Fruit fly (Drosophila melanogaster) whole organism, embryonic: ENCODE measurements around the gene CG6610.

Experiments used
- Atf3 ChIP-seq: fragments of 200-800 bp; sonication (Bioruptor generic); optimal IDR thresholded peaks from 3 replicates; lab custom pipeline; 2016; ENCODE audit warnings: missing biosample characterization, missing genetic modification characterization
- Bdp1 ChIP-seq: fragments of 200-800 bp; sonication (Bioruptor generic); optimal IDR thresholded peaks from 3 replicates; lab custom pipeline; 2016; ENCODE audit warnings: missing biosample characterization, missing genetic modification characterization
- CG11085 ChIP-seq: fragments of 200-800 bp; sonication (Bioruptor generic); IDR thresholded peaks from 2 replicates; pipeline ENCODE4 v1.3.6; 2022; ENCODE audit warnings: missing biosample characterization, missing genetic modification characterization
- CG12659 ChIP-seq: fragments of 200-800 bp; sonication (Bioruptor generic); optimal IDR thresholded peaks from 3 replicates; lab custom pipeline; 2017; ENCODE audit warnings: mild to moderate bottlenecking, missing biosample characterization, missing genetic modification reagents, missing genetic modification characterization
- CG15514 ChIP-seq: fragments of 200-800 bp; sonication (Bioruptor generic); optimal IDR thresholded peaks from 3 replicates; lab custom pipeline; 2017; ENCODE audit warnings: missing biosample characterization, missing genetic modification characterization, mild to moderate bottlenecking, moderate library complexity, missing genetic modification reagents
- CG15601 ChIP-seq: fragments of 200-800 bp; sonication (Bioruptor generic); optimal IDR thresholded peaks from 3 replicates; lab custom pipeline; 2019; ENCODE audit warnings: missing biosample characterization, mild to moderate bottlenecking, missing genetic modification characterization, moderate library complexity
- CG1647 ChIP-seq: fragments of 200-800 bp; sonication (Bioruptor generic); optimal IDR thresholded peaks from 3 replicates; lab custom pipeline; 2016; ENCODE audit warnings: missing biosample characterization, missing genetic modification characterization
- CG16779 ChIP-seq: fragments of 200-800 bp; sonication (Bioruptor generic); IDR thresholded peaks from 2 replicates; pipeline ENCODE4 v1.3.6; 2022; ENCODE audit warnings: missing biosample characterization, missing genetic modification characterization
- CG2875 ChIP-seq: fragments of 200-800 bp; sonication (Bioruptor generic); optimal IDR thresholded peaks from 2 replicates; lab custom pipeline; 2017; ENCODE audit warnings: missing biosample characterization, mild to moderate bottlenecking, missing genetic modification characterization, missing genetic modification reagents
- CG31388 ChIP-seq: fragments of 200-800 bp; sonication (Bioruptor generic); optimal IDR thresholded peaks from 2 replicates; lab custom pipeline; 2016; ENCODE audit warnings: missing biosample characterization, missing genetic modification characterization
- CG31441 ChIP-seq: fragments of 200-800 bp; sonication (Bioruptor generic); IDR thresholded peaks from 2 replicates; pipeline ENCODE4 v1.3.6; 2022; ENCODE audit warnings: missing biosample characterization, missing genetic modification characterization
- CG6254 ChIP-seq: fragments of 200-800 bp; sonication (Bioruptor generic); optimal IDR thresholded peaks from 3 replicates; lab custom pipeline; 2017; ENCODE audit warnings: mild to moderate bottlenecking, missing biosample characterization, missing genetic modification reagents, missing genetic modification characterization
- CG6765 ChIP-seq: fragments of 200-800 bp; sonication (Bioruptor generic); optimal IDR thresholded peaks from 3 replicates; lab custom pipeline; 2017; ENCODE audit warnings: missing biosample characterization, mild to moderate bottlenecking, missing genetic modification characterization
- CG7839 ChIP-seq: fragments of 200-800 bp; sonication (Bioruptor generic); optimal IDR thresholded peaks from 3 replicates; lab custom pipeline; 2018; ENCODE audit warnings: missing biosample characterization, mild to moderate bottlenecking, missing genetic modification characterization, moderate library complexity
- Eip74EF ChIP-seq, 2 experiments: fragments of 200-800 bp in 1 of 2; fragments of >200 bp in 1 of 2; sonication (Bioruptor generic) in 1 of 2; optimal IDR thresholded peaks; 2 replicates each; lab custom pipeline; 2017 to 2019; ENCODE audit warnings: missing biosample characterization in 2 of 2, missing genetic modification characterization in 2 of 2, mild to moderate bottlenecking in 1 of 2, moderate library complexity in 1 of 2
- Fer1 ChIP-seq: fragments of 200-800 bp; sonication (Bioruptor generic); optimal IDR thresholded peaks from 2 replicates; lab custom pipeline; 2017; ENCODE audit warnings: missing biosample characterization, mild to moderate bottlenecking, missing genetic modification characterization
- Fer2 ChIP-seq: fragments of 200-800 bp; sonication (Bioruptor generic); optimal IDR thresholded peaks from 2 replicates; lab custom pipeline; 2018; ENCODE audit warnings: missing biosample characterization, mild to moderate bottlenecking, missing genetic modification characterization, moderate library complexity
- Fer3 ChIP-seq: fragments of 200-800 bp; sonication (Bioruptor generic); optimal IDR thresholded peaks from 2 replicates; lab custom pipeline; 2018; ENCODE audit warnings: missing biosample characterization, mild to moderate bottlenecking, missing genetic modification characterization, moderate library complexity
- HHEX ChIP-seq: fragments of 200-800 bp; sonication (Bioruptor generic); optimal IDR thresholded peaks from 3 replicates; lab custom pipeline; 2017; ENCODE audit warnings: missing biosample characterization, mild to moderate bottlenecking, missing genetic modification characterization, missing genetic modification reagents
- HLHmδ ChIP-seq: fragments of 200-800 bp; sonication (Bioruptor generic); optimal IDR thresholded peaks from 2 replicates; lab custom pipeline; 2018; ENCODE audit warnings: missing biosample characterization, mild to moderate bottlenecking, missing genetic modification characterization, moderate library complexity
- Hand ChIP-seq: fragments of 200-800 bp; sonication (Bioruptor generic); optimal IDR thresholded peaks from 2 replicates; lab custom pipeline; 2017; ENCODE audit warnings: mild to moderate bottlenecking, missing biosample characterization, missing genetic modification reagents, missing genetic modification characterization
- Hr39 ChIP-seq: fragments of >200 bp; optimal IDR thresholded peaks from 2 replicates; lab custom pipeline; 2017
- Lhr ChIP-seq: fragments of 200-800 bp; sonication (Bioruptor generic); optimal IDR thresholded peaks from 3 replicates; lab custom pipeline; 2017; ENCODE audit warnings: mild to moderate bottlenecking, missing biosample characterization, missing genetic modification reagents, missing genetic modification characterization
- Mes4 ChIP-seq: fragments of 200-800 bp; sonication (Bioruptor generic); optimal IDR thresholded peaks from 2 replicates; lab custom pipeline; 2016; ENCODE audit warnings: missing biosample characterization, missing genetic modification characterization
- Myb ChIP-seq: fragments of 200-800 bp; sonication (Bioruptor generic); optimal IDR thresholded peaks from 2 replicates; lab custom pipeline; 2016; ENCODE audit warnings: missing biosample characterization, missing genetic modification characterization
- NC2β ChIP-seq: fragments of 200-800 bp; sonication (Bioruptor generic); optimal IDR thresholded peaks from 2 replicates; lab custom pipeline; 2016; ENCODE audit warnings: missing biosample characterization, missing genetic modification characterization
- NfI ChIP-seq: fragments of 200-800 bp; sonication (Bioruptor generic); optimal IDR thresholded peaks from 3 replicates; lab custom pipeline; 2018; ENCODE audit warnings: missing biosample characterization, mild to moderate bottlenecking, missing genetic modification characterization, moderate library complexity
- Sin3A ChIP-seq: fragments of >200 bp; optimal IDR thresholded peaks from 2 replicates; lab custom pipeline; 2018
- Usf ChIP-seq: fragments of 200-800 bp; sonication (Bioruptor generic); optimal IDR thresholded peaks from 2 replicates; lab custom pipeline; 2017; ENCODE audit warnings: missing genotype, missing biosample characterization, missing genetic modification characterization
- Vsx1 ChIP-seq: fragments of 200-800 bp; sonication (Bioruptor generic); optimal IDR thresholded peaks from 2 replicates; lab custom pipeline; 2017; ENCODE audit warnings: missing biosample characterization, mild to moderate bottlenecking, missing genetic modification characterization, missing genetic modification reagents
- abd-A ChIP-seq: fragments of 200-800 bp; sonication (Bioruptor generic); optimal IDR thresholded peaks from 3 replicates; lab custom pipeline; 2019; ENCODE audit warnings: missing biosample characterization, mild to moderate bottlenecking, missing genetic modification characterization, moderate library complexity
- amos ChIP-seq: fragments of 200-800 bp; sonication (Bioruptor generic); IDR thresholded peaks from 2 replicates; pipeline ENCODE4 v1.3.6; 2022; ENCODE audit warnings: missing biosample characterization, missing genetic modification characterization; ENCODE audit not compliant: partially characterized antibody
- cas ChIP-seq: fragments of 200-800 bp; sonication (Bioruptor generic); IDR thresholded peaks from 2 replicates; pipeline ENCODE4 v1.3.6; 2022; ENCODE audit warnings: missing biosample characterization, missing genetic modification characterization
- ci ChIP-seq: fragments of 200-800 bp; sonication (Bioruptor generic); IDR thresholded peaks from 3 replicates; pipeline ENCODE4 v1.3.6; 2022; ENCODE audit warnings: missing biosample characterization, missing genetic modification characterization
- crol ChIP-seq: fragments of 200-800 bp; sonication (Bioruptor generic); IDR thresholded peaks from 2 replicates; pipeline ENCODE4 v1.3.6; 2022; ENCODE audit warnings: missing biosample characterization, missing genetic modification characterization
- crp ChIP-seq, 2 experiments: fragments of 200-800 bp; sonication (Bioruptor generic); optimal IDR thresholded peaks; 2 replicates in 1 of 2; 3 replicates in 1 of 2; lab custom pipeline; 2017; ENCODE audit warnings: missing biosample characterization in 2 of 2, missing genetic modification characterization in 2 of 2, mild to moderate bottlenecking in 1 of 2, moderate library complexity in 1 of 2
- dan ChIP-seq: fragments of 200-800 bp; sonication (Bioruptor generic); IDR thresholded peaks from 2 replicates; pipeline ENCODE4 v1.3.6; 2022; ENCODE audit warnings: missing biosample characterization, missing genetic modification characterization
- dm ChIP-seq: fragments of 200-800 bp; sonication (Bioruptor generic); optimal IDR thresholded peaks from 3 replicates; lab custom pipeline; 2016; ENCODE audit warnings: missing biosample characterization, missing genetic modification characterization
- dmrt11E ChIP-seq: fragments of 200-800 bp; sonication (Bioruptor generic); optimal IDR thresholded peaks from 3 replicates; lab custom pipeline; 2018; ENCODE audit warnings: missing biosample characterization, mild to moderate bottlenecking, missing genetic modification characterization, moderate library complexity
- gem ChIP-seq: fragments of 200-800 bp; sonication (Bioruptor generic); optimal IDR thresholded peaks from 2 replicates; lab custom pipeline; 2019; ENCODE audit warnings: missing biosample characterization, mild to moderate bottlenecking, missing genetic modification characterization, moderate library complexity
- inv ChIP-seq: fragments of 200-800 bp; sonication (Bioruptor generic); IDR thresholded peaks from 2 replicates; pipeline ENCODE4 v1.3.6; 2022; ENCODE audit warnings: missing biosample characterization, missing genetic modification characterization; ENCODE audit not compliant: partially characterized antibody
- nom ChIP-seq: fragments of 200-800 bp; sonication (Bioruptor generic); optimal IDR thresholded peaks from 2 replicates; lab custom pipeline; 2017; ENCODE audit warnings: missing biosample characterization, missing genetic modification characterization, mild to moderate bottlenecking, moderate library complexity, missing genetic modification reagents
- p53 ChIP-seq: fragments of 200-800 bp; sonication (Bioruptor generic); optimal IDR thresholded peaks from 2 replicates; lab custom pipeline; 2016; ENCODE audit warnings: missing biosample characterization, missing genetic modification characterization
- phol ChIP-seq: fragments of 200-800 bp; sonication (Bioruptor generic); optimal IDR thresholded peaks from 3 replicates; lab custom pipeline; 2018; ENCODE audit warnings: missing biosample characterization, mild to moderate bottlenecking, missing genetic modification characterization, moderate library complexity
- pum ChIP-seq: fragments of 200-800 bp; sonication (Bioruptor generic); optimal IDR thresholded peaks from 2 replicates; lab custom pipeline; 2016; ENCODE audit warnings: missing biosample characterization, missing genetic modification characterization
- shn ChIP-seq: fragments of 200-800 bp; sonication (Bioruptor generic); optimal IDR thresholded peaks from 3 replicates; lab custom pipeline; 2016; ENCODE audit warnings: missing biosample characterization, missing genetic modification characterization
- slbo ChIP-seq: fragments of 200-800 bp; sonication (Bioruptor generic); IDR thresholded peaks from 2 replicates; pipeline ENCODE4 v1.3.6; 2022; ENCODE audit warnings: missing biosample characterization, missing genetic modification characterization
- unpg ChIP-seq: fragments of 200-800 bp; sonication (Bioruptor generic); optimal IDR thresholded peaks from 3 replicates; lab custom pipeline; 2018; ENCODE audit warnings: missing biosample characterization, mild to moderate bottlenecking, missing genetic modification characterization, moderate library complexity
- vvl ChIP-seq: fragments of 200-800 bp; sonication (Bioruptor generic); IDR thresholded peaks from 2 replicates; pipeline ENCODE4 v1.3.6; 2022; ENCODE audit warnings: missing biosample characterization, missing genetic modification characterization
- wdn ChIP-seq: fragments of 200-800 bp; sonication (Bioruptor generic); IDR thresholded peaks from 2 replicates; pipeline ENCODE4 v1.3.6; 2022; ENCODE audit warnings: missing biosample characterization, missing genetic modification characterization

The CG6610 gene

DNA sequence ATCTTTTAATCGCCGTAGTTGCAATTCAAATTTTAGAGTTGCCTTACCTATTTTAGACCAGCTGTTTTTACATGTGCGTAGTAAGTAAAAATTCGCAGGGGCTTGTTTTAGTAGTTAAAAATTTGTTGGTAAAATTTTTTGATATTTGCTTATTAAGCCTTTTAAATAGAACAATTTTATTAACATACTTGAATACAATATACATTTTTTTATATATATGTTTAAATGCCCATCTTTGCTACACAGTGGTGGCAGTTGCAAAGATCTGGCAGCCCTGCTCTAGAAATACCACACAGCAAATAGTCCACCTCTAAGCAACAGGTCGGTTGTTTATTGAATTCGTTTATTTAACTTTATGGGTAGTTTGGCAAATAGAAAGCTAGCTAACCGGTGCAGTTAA, 19.4 kb downstream of the CG6610 start, which contains the start of the genes CG10467 and loj (continued):
- peak; percentile 72 for TF ChIP-seq Atf3 (GFP tag; lab: Kevin White, UChicago)
- peak; percentile 28 for TF ChIP-seq Mes4 (GFP tag; lab: Kevin White, UChicago)
- TF ChIP-seq phol (tag; lab: Kevin White, UChicago) = peak; percentile 98
- TF ChIP-seq CG15601 (tag; lab: Kevin White, UChicago) = peak; percentile 93
- peak; percentile 96 for TF ChIP-seq CG12659
- peak; percentile 73 for TF ChIP-seq Vsx1
- TF ChIP-seq CG7839 (tag; lab: Kevin White, UChicago) = peak; percentile 96
- peak; percentile 91 to 97 for TF ChIP-seq crp (GFP tag; optimal IDR thresholded peaks at IDR 0.05; lab: Kevin White, UChicago)
- peak; percentile 74 for TF ChIP-seq CG6765 (GFP tag; lab: Kevin White, UChicago)
- TF ChIP-seq Fer2 (tag; lab: Kevin White, UChicago) = peak; percentile 94
- TF ChIP-seq Hr39 (lab: Kevin White, UChicago) = no peak
- TF ChIP-seq unpg (GFP tag; lab: Kevin White, UChicago) = peak; percentile 96
- TF ChIP-seq Lhr (GFP tag; lab: Kevin White, UChicago) = peak; percentile 90
- peak; percentile 70 for TF ChIP-seq amos (GFP tag; lab: Robert Waterston, UW)
- peak; percentile 64 for TF ChIP-seq Myb (GFP tag; lab: Kevin White, UChicago)
- peak; percentile 93 for TF ChIP-seq CG31388 (GFP tag; lab: Kevin White, UChicago)
- peak; percentile 91 for TF ChIP-seq HHEX (GFP tag; lab: Kevin White, UChicago)
- peak; percentile 80 for TF ChIP-seq CG6254 (GFP tag; lab: Kevin White, UChicago)
- TF ChIP-seq Bdp1 (GFP tag; lab: Kevin White, UChicago) = peak; percentile 78
- TF ChIP-seq p53 (GFP tag; lab: Kevin White, UChicago) = no peak
- peak; percentile 90 for TF ChIP-seq Fer1 (GFP tag; lab: Kevin White, UChicago)
- peak; percentile 97 for TF ChIP-seq vvl (GFP tag; lab: Robert Waterston, UW)
- TF ChIP-seq slbo = peak; percentile 99
- TF ChIP-seq wdn (GFP tag; lab: Robert Waterston, UW) = peak; percentile 93
- TF ChIP-seq cas (GFP tag; lab: Robert Waterston, UW) = peak; percentile 94
- TF ChIP-seq Hand = peak; percentile 61
- peak; percentile 65 for TF ChIP-seq NC2β (GFP tag; lab: Kevin White, UChicago)
- peak; percentile 94 for TF ChIP-seq dan (GFP tag; lab: Robert Waterston, UW)
- TF ChIP-seq dmrt11E (tag; lab: Kevin White, UChicago) = peak; percentile 98
- TF ChIP-seq CG11085 (GFP tag; lab: Robert Waterston, UW) = peak; percentile 97
- TF ChIP-seq Usf (GFP tag; lab: Kevin White, UChicago) = peak; percentile 93
- peak; percentile 76 for TF ChIP-seq shn (GFP tag; lab: Kevin White, UChicago)
- TF ChIP-seq CG1647 (GFP tag; lab: Kevin White, UChicago) = peak; percentile 74
- peak; percentile 84 for TF ChIP-seq CG15514
- TF ChIP-seq pum (GFP tag; lab: Kevin White, UChicago) = peak; percentile 83
- peak; percentile 72 for TF ChIP-seq CG2875 (GFP tag; lab: Kevin White, UChicago)
- no peak for TF ChIP-seq HLHmδ (GFP tag; lab: Kevin White, UChicago)
- TF ChIP-seq Eip74EF (GFP tag; optimal IDR thresholded peaks at IDR 0.05; lab: Kevin White, UChicago) = peak in 1 of 2 experiments; percentile 78
- TF ChIP-seq inv (GFP tag; lab: Robert Waterston, UW) = peak; percentile 64
- TF ChIP-seq crol (GFP tag; lab: Robert Waterston, UW) = peak; percentile 47; the same call in 1 of the 2 replicates
- TF ChIP-seq dm (GFP tag; lab: Kevin White, UChicago) = peak; percentile 66
- no peak for TF ChIP-seq abd-A
- TF ChIP-seq nom (GFP tag; lab: Kevin White, UChicago) = no peak
- peak; percentile 50 for TF ChIP-seq Sin3A (lab: Kevin White, UChicago)
- peak; percentile 94 for TF ChIP-seq ci
- TF ChIP-seq CG16779 = peak; percentile 88
- TF ChIP-seq CG31441 = peak; percentile 96
- TF ChIP-seq NfI (GFP tag; lab: Kevin White, UChicago) = peak; percentile 94
- TF ChIP-seq gem (tag; lab: Kevin White, UChicago) = peak; percentile 98
- TF ChIP-seq Fer3 (tag; lab: Kevin White, UChicago) = peak; percentile 97
